Fruit fly (Drosophila melanogaster): ENCODE measurements around the gene CG31249.
A peak's percentile ranks its signal among the peaks of the same experiment; 100 is the strongest.

dm6 chr3R:17679368-17679997, 7.4 kb downstream of the CG31249 start:
- TF ChIP-seq lz (GFP tag; optimal IDR thresholded peaks at IDR 0.05) (peak; percentile 91), CG15336 (GFP tag; IDR thresholded peaks at IDR 0.05) (peak; percentile 90), achi (GFP tag; optimal IDR thresholded peaks at IDR 0.05) (peak; percentile 90), dac (GFP tag; optimal IDR thresholded peaks at IDR 0.05) (peak; percentile 45), OdsH (GFP tag; optimal IDR thresholded peaks at IDR 0.05) (peak; percentile 91), eg (GFP tag; IDR thresholded peaks at IDR 0.05) (no peak; the same call in 2 of the 3 replicates), Hr38 (GFP tag; optimal IDR thresholded peaks at IDR 0.05) (no peak), CG6854 (GFP tag; optimal IDR thresholded peaks at IDR 0.05) (peak; percentile 89), Eip75B (GFP tag; optimal IDR thresholded peaks at IDR 0.05) (peak; percentile 86), Gug (GFP tag; IDR thresholded peaks at IDR 0.05) (peak; percentile 70), Blimp-1 (GFP tag; optimal IDR thresholded peaks at IDR 0.05) (peak; percentile 78)
